Fruit fly (Drosophila melanogaster) whole organism, pupa: ENCODE measurements around the gene Cyp4d8.

Experiments used
- CG10348 ChIP-seq: fragments of 200-800 bp; sonication (Bioruptor generic); IDR thresholded peaks from 2 replicates; pipeline ENCODE4 v1.3.6; 2022; ENCODE audit warnings: missing biosample characterization, missing genetic modification characterization
- CG12605 ChIP-seq: fragments of 200-800 bp; sonication (Bioruptor generic); IDR thresholded peaks from 2 replicates; pipeline ENCODE4 v1.3.6; 2022; ENCODE audit warnings: missing biosample characterization, missing genetic modification characterization
- CG13204 ChIP-seq: fragments of 200-800 bp; sonication (Bioruptor generic); optimal IDR thresholded peaks from 2 replicates; lab custom pipeline; 2018; ENCODE audit warnings: missing biosample characterization, mild to moderate bottlenecking, missing genetic modification characterization, moderate library complexity
- CG14655 ChIP-seq: fragments of 200-800 bp; sonication (Bioruptor generic); optimal IDR thresholded peaks from 3 replicates; lab custom pipeline; 2017; ENCODE audit warnings: mild to moderate bottlenecking, missing biosample characterization, missing genetic modification reagents, missing genetic modification characterization
- CG15710 ChIP-seq: fragments of 200-800 bp; sonication (Bioruptor generic); optimal IDR thresholded peaks from 2 replicates; lab custom pipeline; 2018; ENCODE audit warnings: missing biosample characterization, mild to moderate bottlenecking, missing genetic modification characterization, moderate library complexity
- CG34367 ChIP-seq: fragments of 200-800 bp; sonication (Bioruptor generic); optimal IDR thresholded peaks from 2 replicates; lab custom pipeline; 2018; ENCODE audit warnings: missing biosample characterization, mild to moderate bottlenecking, missing genetic modification characterization
- CG4496 ChIP-seq: fragments of 200-800 bp; sonication (Bioruptor generic); IDR thresholded peaks from 3 replicates; pipeline ENCODE4 v1.3.6; 2022; ENCODE audit warnings: missing biosample characterization, missing genetic modification characterization
- CG8301 ChIP-seq: fragments of 200-800 bp; sonication (Bioruptor generic); optimal IDR thresholded peaks from 2 replicates; lab custom pipeline; 2018; ENCODE audit warnings: missing biosample characterization, mild to moderate bottlenecking, missing genetic modification characterization
- CG9948 ChIP-seq: fragments of 200-800 bp; sonication (Bioruptor generic); optimal IDR thresholded peaks from 2 replicates; lab custom pipeline; 2018; ENCODE audit warnings: missing biosample characterization, mild to moderate bottlenecking, missing genetic modification characterization, moderate library complexity
- D1 ChIP-seq: fragments of 200-800 bp; sonication (Bioruptor generic); optimal IDR thresholded peaks from 2 replicates; lab custom pipeline; 2018; ENCODE audit warnings: missing biosample characterization, mild to moderate bottlenecking, missing genetic modification characterization, moderate library complexity
- Ets98B ChIP-seq: fragments of 200-800 bp; sonication (Bioruptor generic); IDR thresholded peaks from 2 replicates; pipeline ENCODE4 v1.3.6; 2022; ENCODE audit warnings: missing biosample characterization, missing genetic modification characterization
- Pif1B ChIP-seq: fragments of 200-800 bp; sonication (Bioruptor generic); optimal IDR thresholded peaks from 3 replicates; lab custom pipeline; 2016; ENCODE audit warnings: missing biosample characterization, missing genetic modification characterization
- fd96Ca ChIP-seq: fragments of 200-800 bp; sonication (Bioruptor generic); IDR thresholded peaks from 3 replicates; pipeline ENCODE4 v1.3.6; 2022; ENCODE audit warnings: missing biosample characterization, missing genetic modification characterization
- gl ChIP-seq: fragments of 200-800 bp; sonication (Bioruptor generic); optimal IDR thresholded peaks from 2 replicates; lab custom pipeline; 2018; ENCODE audit warnings: missing biosample characterization, mild to moderate bottlenecking, missing genetic modification characterization
- rn ChIP-seq: fragments of 200-800 bp; sonication (Bioruptor generic); IDR thresholded peaks from 2 replicates; pipeline ENCODE4 v1.3.6; 2022; ENCODE audit warnings: missing biosample characterization, missing genetic modification characterization

Cyp4d8 gene

DNA sequence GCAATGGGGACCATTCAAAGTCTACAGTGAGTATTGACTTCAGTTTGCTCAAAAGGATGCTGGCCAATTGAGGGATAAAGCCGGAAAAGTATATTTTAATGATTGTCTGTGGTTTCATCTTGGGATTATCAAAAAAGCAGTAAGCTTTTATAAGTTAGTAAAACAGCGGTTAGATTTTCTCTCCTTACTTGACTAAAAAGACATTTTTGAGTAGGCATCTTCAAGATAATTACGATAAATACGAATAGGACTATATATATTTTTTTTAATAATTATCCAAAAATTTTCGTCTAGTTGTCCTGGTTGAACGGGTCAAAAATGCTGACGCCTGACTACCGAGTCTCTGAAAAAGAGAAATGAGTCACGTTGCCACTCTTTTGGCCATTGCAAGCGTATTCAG, 45.4 kb downstream of the Cyp4d8 start, which contains the start of gene CG33278:
CG33278 (plus strand) TSS at position 301 of the 400 bp plus-strand sequence.
- TF ChIP-seq CG8301 (tag; lab: Kevin White, UChicago), result no peak
- no peak for TF ChIP-seq fd96Ca (GFP tag; lab: Robert Waterston, UW)
- TF ChIP-seq CG12605 (GFP tag; lab: Robert Waterston, UW), result no peak
- TF ChIP-seq Ets98B, result no peak
- no peak for TF ChIP-seq CG9948
- TF ChIP-seq D1 (tag; lab: Kevin White, UChicago), result no peak
- no peak for TF ChIP-seq CG4496
- TF ChIP-seq CG15710, result no peak
- no peak for TF ChIP-seq CG34367 (tag; lab: Kevin White, UChicago)
- no peak for TF ChIP-seq CG10348 (GFP tag; lab: Robert Waterston, UW)
- TF ChIP-seq Pif1B (GFP tag; lab: Kevin White, UChicago), result no peak
- no peak for TF ChIP-seq CG14655
- no peak for TF ChIP-seq CG13204
- no peak for TF ChIP-seq gl (tag; lab: Kevin White, UChicago)
- TF ChIP-seq rn (GFP tag; lab: Robert Waterston, UW), result no peak

DNA sequence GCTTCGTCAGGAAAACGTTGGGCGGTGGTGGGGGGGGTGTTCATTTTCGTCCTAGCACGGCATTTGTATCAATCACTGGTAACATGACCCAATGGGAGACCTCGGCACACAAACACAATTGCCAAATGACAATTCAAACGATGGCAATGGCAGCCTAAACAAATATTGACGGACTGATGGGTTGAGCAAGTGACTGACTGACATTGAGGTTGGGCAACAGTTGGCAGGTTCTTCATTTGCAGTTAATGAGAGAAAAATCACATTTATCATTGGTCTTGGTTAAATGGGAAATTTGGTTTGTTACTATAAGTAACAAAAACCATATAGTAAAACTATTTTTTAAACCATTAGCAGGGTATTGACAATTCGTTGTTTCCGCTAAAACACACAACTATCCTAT, 46.9 kb downstream of the Cyp4d8 start:
- TF ChIP-seq CG9948, result no peak
- no peak for TF ChIP-seq CG8301 (tag; lab: Kevin White, UChicago)
- TF ChIP-seq rn (GFP tag; lab: Robert Waterston, UW), result no peak
- TF ChIP-seq Pif1B (GFP tag; lab: Kevin White, UChicago), result no peak
- no peak for TF ChIP-seq CG4496
